Fruit fly (Drosophila melanogaster): ENCODE measurements around the gene CG6980.

- no peak for TF ChIP-seq sage (GFP tag; optimal IDR thresholded peaks at IDR 0.05)
- TF ChIP-seq Mio (GFP tag; optimal IDR thresholded peaks at IDR 0.05), result no peak
- TF ChIP-seq Vsx2 (GFP tag; optimal IDR thresholded peaks at IDR 0.05; ENCODE audit: partially characterized antibody), result no peak
- TF ChIP-seq usp (GFP tag; optimal IDR thresholded peaks at IDR 0.05), result no peak
- no peak for TF ChIP-seq br (GFP tag; optimal IDR thresholded peaks at IDR 0.05)
Observed at dm6 chr3R:24778218-24778739, 29.1 kb upstream of the CG6980 start.
